Fruit fly (Drosophila melanogaster) ovary, adult (tissue): Measurements from ENCODE around the gene Jon99Fi.

Experiments
- CG17801 ChIP-seq: fragments of 200-800 bp; optimal IDR thresholded peaks from 2 replicates; lab custom pipeline; 2019; ENCODE audit warnings: missing biosample characterization, mild to moderate bottlenecking, missing genetic modification characterization, moderate library complexity; ENCODE audit not compliant: partially characterized antibody

Jon99Fi gene

DNA sequence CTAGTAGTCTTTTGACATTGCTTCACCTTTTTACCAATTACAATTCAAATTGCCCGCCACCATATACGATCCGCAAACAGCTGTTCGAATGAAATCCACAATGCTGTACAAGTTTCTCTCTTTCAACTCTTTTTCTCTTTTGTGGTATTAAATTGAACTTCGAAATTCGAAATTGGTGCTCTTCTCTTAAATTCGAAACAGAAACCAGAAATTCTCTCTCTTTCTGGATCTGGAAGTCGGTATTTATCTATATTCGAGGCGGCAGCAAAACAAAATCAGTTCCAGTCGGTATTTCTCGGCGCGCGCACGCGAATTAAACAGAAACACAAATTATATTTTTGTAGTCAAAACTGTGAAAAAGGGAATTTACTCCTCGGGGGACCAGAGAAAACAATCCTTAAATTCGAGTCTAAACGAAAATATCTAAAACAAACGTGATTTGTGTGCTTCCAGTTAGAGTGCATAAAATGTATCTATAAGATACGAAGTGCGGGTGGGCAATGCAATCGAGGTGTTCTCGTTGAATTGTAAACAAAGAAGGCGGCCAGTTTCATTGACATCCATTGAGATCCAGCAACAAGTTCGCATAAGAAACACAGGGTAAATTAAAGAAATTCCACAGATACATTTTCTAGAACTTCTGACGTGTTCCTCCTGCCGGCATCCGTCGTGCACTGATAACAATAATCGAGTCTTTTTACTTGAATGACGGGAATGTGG is 22.8 kb upstream of the Jon99Fi start, which contains the start of gene PH4alphaEFB:
Gene PH4alphaEFB (plus strand): TSS at position 276 of the 720 bp plus-strand sequence.
- peak; percentile 2 for TF ChIP-seq CG17801

DNA sequence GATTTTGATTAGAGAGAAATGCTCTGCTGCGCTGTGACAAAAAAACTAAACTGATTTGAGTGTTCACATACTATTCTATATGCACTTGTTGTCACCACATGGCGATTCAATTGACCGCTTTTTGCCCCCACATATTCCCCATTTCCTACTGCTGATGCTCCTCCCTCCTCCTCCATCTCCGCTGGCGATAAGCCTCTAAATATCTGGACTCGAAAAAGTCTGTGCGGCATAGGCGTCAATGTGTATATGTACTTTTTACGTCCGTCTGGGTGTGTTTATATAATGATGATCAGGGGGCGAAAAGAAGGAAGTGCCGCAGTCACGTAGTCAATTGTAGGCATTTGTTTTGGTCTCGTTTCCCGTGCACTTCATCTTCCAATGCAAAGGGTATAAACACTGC is 22.2 kb upstream of the Jon99Fi start:
- no peak for TF ChIP-seq CG17801

DNA sequence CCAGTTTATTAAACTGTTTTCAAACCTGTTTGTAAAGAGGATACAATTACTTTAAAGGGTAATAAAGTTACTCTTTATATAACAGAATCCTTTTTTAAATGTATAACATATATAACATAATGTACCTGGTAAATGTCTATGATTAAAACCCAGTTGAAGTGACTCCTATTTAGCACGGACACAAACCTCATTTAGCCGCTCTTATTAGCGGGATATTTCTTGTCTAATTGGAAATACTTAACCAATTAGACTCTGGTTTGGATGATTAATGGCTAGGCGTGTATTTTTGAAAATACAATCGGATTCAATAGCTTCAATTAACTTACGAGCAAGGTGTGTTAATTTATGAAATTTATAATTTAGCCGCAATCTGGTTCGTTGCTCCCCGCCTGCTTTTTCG is 21.7 kb upstream of the Jon99Fi start:
- TF ChIP-seq CG17801: no peak

DNA sequence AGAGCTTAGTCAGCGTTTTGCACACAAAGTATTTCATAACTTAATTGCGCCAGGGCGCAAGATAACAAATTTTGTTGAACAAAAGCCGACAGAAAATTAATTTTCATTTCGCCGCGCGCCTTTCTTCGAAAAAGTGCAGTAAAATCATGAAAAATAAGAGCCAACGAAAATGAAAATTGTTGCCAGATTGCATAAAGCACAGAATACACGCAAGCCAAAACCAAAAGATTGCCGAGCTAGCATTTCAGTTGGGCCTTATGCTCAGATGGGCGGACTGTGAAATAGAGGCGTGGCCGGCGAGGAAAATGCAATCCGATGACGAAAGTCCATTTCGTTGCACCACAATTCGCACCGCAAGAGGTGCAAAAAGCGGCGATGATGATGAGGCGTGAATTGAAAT is 18.1 kb upstream of the Jon99Fi start:
- no peak for TF ChIP-seq CG17801

DNA sequence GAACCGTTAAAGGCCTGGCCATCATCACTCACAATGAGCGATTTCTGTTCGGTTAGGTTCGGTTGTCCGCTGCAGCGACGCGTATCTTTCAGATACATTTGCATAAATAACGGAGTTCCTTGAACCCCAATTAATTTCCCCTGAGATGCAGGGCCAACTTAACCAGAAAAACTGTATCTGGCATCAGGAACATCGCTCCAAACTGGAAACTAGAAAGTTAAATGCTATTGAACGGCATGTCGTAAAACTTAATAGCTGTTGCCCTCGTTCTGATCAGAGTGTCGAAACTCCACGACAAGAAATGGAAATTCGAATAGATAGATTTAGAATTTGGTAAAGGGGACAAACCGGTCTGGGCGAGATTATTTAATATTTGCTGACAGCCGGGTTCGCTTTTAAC is 16.4 kb upstream of the Jon99Fi start:
- TF ChIP-seq CG17801: no peak

DNA sequence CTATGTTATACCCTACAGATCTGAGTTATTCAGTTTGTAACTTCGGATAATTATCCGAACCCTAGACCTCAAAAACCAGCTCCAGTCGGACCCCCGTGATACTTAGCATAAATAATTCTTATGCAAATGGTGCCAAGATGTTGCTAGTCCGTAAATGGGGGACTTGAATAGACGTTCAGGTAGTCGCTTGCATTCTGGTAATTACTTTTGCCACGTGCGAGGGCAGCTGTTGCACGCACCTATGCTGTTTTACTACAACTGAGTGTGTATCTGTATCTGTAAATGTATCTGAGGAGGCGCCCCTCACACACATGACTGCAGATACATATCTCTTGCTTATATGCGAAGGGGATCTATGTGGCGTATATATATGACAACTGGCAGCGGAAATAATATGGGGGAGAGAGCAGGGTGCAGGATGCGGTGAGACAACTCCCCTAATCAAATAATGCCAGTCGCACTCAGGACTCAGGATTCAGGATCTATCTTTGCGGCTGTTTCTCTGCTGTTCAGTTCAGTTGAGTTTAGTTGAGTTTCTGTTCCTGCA is 14.0 kb upstream of the Jon99Fi start:
- no peak for TF ChIP-seq CG17801

DNA sequence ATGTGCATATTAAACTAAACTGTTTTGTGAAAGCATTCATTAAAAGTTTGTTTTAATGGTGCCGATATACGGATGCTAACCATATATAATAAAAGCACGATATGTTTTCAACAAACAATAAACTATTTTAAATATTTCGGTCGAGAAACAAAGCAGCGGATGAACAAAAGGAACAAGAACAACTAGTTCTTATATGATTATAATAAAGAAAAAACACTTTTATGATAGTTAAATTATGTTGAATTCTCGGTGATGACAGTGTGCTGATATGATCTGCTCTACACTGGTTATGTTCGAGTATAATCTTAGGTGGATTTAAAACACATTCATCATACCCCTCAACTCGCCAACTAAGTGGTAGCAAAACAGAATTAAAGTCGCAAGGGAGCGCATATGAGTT is 12.9 kb upstream of the Jon99Fi start:
- TF ChIP-seq CG17801: no peak

DNA sequence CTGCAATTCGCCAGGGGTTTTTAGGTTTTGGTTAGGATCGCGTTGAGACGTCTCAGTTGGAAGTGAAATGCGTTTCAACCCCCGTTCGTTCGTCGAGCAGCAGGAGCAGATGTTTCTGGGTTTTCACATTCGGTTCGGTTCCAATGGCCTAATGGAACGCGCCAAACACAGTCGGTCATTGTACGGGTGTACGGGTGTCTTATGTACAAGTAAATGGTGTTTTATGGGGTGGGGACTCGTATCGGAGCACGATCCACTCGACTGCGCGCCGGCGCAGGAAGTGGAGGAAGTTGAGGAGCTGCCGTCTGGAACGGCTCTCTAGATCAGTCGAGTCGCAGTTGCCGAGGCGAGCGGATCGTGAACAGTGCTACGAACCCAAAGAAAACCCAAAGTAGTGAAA is 12.4 kb upstream of the Jon99Fi start, which contains the start of gene spdo:
Gene spdo (plus strand): TSS at position 318 of the 400 bp plus-strand sequence.
- TF ChIP-seq CG17801: no peak

DNA sequence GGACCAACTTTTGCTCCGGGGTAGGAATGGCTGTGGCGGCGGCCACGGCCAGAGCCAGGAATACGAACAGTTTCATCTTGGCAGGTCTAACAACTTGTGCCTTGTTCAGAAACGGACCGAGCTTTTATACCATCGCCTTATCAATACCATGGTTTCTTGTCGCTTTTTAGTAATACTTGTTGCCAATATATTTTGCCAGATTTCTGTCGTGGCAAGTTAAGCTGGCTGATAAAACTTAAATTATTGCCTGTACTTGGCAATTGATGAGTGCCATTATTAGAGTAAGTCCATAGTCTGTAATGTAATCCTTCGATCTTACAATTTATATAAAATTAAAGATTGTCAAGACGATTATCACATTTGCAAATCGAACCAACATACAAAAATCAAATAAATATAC is 935 bp upstream of the Jon99Fi start, which contains the start of gene Jon99Fii:
Gene Jon99Fii (minus strand): TSS at position 101 of the 400 bp plus-strand sequence.
- no peak for TF ChIP-seq CG17801

DNA sequence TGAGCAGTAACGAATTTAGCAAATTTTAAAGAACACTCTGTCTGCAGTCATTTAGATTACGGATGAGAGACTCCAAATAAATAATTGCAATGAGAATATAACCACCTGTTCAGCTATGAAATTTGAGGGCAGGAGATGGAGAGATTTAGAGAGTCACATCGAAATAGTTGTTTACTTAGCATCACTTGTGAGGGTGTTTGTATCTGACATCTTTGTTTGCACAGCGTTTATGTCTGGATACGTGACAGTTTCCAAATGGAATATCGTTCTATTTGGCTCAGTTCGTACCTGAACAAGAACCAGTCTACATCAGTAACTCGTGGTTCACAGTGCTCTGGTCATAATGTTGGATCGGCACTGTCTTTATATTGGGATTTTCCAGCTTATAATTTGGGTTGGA is 1.0 kb downstream of the Jon99Fi start, which contains the start of gene PH4alphaSG2:
Gene PH4alphaSG2 (plus strand): TSS at position 278 of the 400 bp plus-strand sequence.
- TF ChIP-seq CG17801: no peak

DNA sequence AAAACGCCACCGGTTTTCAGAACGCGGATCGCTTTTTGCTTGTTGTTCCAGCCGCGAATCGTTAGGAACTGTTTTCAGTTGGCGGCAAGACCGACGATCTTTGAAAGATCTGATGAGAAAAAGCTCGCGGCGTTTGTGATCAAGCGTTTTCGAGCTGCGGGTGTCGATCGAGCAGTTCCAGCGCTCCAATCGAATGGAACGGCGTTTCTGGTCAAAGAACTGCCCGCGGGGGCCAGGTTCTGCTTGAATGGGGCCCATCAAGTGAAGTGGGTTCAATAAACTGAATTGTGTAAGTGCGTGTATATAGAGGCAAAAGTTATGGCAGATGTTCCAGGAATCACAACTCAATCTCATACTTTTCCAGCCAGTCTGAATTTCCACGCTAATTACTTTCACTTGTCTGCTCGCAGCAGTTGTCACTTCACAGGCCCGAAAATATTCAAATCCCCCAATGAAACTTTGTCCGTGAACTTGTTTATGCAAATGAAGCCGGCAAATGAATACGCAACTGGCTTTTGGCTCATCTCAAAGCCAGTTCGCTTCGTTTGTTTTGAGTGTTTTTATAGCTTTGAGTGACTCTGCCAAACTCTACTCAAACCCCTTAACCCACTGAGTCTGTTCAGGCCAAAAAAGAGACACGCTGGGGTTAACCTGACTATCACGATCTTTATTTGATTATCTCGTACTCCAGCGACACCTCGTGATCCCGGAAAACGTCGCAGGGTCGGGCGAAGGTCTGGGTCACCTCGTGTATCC is 7.5 kb downstream of the Jon99Fi start, which contains the start of gene PH4alphaMP:
Gene PH4alphaMP (minus strand): TSS at position 51 of the 756 bp plus-strand sequence.
- TF ChIP-seq CG17801: no peak

DNA sequence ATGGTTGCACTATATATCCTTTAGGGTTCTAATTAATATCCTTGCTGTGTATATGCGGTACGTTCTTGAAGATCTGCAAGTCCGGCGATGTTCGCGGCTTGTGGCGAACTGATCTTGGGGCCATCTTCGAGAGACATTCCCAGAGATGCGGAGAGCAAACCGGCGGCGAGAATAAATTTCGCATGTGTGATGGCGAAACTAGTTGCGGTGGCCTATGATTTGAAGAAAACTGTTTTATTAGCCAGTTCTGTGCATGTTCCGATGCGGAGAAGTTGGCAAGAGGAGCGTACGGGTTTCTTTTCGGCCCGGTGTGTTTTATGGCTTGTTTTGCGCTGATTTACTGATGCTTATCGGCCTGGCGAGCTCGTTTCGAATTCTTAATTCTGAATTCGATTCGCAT is 11.5 kb downstream of the Jon99Fi start, which contains the start of gene PH4alphaNE1:
Gene PH4alphaNE1 (minus strand): TSS at position 101 of the 400 bp plus-strand sequence.
- no peak for TF ChIP-seq CG17801

DNA sequence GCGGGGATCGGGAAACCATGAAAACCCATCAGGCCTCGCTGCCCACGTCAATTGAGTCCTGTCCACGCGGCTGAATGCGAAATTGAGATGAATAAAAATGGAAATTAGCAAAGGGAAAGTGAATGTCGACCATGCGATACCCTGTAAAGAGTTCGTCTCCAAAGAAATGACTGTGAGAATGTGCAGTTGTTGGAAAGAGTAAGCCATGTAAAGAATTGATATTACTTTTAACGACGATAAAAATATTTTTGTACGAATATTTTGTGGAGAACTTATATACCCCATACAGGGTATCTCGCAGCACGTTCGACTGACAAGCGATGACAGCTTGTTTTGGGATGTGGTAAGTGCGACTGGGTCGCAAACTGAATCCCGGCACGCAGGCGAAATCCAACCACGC is 12.4 kb downstream of the Jon99Fi start:
- no peak for TF ChIP-seq CG17801

DNA sequence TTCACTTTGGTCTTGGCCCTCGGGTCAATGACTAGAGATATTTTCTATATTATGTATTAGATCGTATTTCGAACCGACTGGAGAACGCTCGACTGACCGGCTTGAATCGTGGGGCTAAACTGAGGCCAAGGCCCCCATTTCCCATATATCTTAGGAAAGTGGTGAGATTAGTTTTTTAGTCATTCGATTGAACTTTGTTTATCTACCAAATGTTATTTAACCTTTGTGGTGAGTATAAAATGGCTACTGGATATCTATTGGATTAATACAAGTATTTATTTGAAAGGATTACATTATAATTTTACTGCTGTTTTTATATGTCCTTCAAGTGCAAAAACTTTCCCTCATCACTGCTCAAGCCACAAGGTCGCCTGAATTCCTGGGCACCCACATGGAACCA is 14.6 kb downstream of the Jon99Fi start, which contains the start of gene CG31371:
Gene CG31371 (minus strand): TSS at position 101 of the 400 bp plus-strand sequence.
- no peak for TF ChIP-seq CG17801

DNA sequence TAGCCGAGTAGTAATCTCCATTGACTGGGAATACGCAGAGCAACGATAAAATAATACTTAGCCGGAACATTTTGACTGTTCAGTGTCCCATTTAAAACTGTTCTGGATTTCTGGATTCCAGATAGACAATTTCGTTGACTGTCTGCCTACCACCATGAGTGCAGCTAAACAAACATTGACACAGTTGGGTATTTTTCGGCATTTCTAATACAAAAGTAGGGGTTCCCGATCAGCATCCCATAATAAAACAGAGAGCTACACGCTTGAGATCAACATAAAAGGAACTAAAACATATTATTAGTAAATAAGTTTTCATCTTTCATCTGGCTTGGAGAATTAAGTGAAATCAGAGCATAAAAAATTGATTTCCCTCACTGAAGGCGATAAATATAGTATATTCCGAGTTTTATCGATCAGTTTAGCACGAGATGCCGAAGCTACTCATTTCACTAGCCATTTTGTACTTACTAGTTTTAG is 16.8 kb downstream of the Jon99Fi start, which contains the start of the genes PH4alphaSG1 and CG15539:
Gene PH4alphaSG1 (minus strand): TSS at position 101 of the 477 bp plus-strand sequence.
Gene CG15539 (plus strand): TSS at position 427 of the 477 bp plus-strand sequence.
- no peak for TF ChIP-seq CG17801

DNA sequence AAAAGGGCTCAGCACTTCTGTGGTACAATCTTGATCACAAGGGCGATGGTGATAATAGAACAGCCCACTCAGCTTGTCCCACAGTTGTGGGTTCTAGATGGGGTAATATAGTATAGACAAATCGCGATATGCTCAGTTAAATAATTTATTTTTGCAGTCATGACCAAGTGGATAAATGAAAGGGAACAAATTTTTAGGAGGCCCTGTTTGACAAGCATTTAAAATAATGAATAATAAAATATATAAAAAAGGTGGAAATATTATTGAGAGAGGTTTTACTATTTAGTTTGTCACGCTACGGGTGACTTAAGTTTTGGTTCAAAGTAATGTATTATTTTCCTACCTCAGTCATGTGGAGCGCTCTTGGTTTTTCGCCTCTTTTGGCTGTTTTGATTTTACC is 19.0 kb downstream of the Jon99Fi start, which contains the start of gene CG34041:
Gene CG34041 (plus strand): TSS at position 301 of the 400 bp plus-strand sequence.
- no peak for TF ChIP-seq CG17801
